Fruit fly (Drosophila melanogaster) whole organism, embryonic: ENCODE results near the gene Fie.

Experiments used
- ATbp ChIP-seq: fragments of 200-800 bp; sonication (Bioruptor generic); optimal IDR thresholded peaks from 2 replicates; lab custom pipeline; 2017; ENCODE audit warnings: missing biosample characterization, mild to moderate bottlenecking, missing genetic modification characterization, missing genetic modification reagents
- Atf3 ChIP-seq: fragments of 200-800 bp; sonication (Bioruptor generic); optimal IDR thresholded peaks from 3 replicates; lab custom pipeline; 2016; ENCODE audit warnings: missing biosample characterization, missing genetic modification characterization
- Awh ChIP-seq: fragments of 200-800 bp; sonication (Bioruptor generic); IDR thresholded peaks from 2 replicates; pipeline ENCODE4, ENCODE4 v1.3.6; 2022; ENCODE audit warnings: missing biosample characterization, missing genetic modification characterization
- Bgb ChIP-seq: fragments of 200-800 bp; sonication (Bioruptor generic); IDR thresholded peaks from 2 replicates; pipeline ENCODE4 v1.3.6; 2022; ENCODE audit warnings: missing biosample characterization, missing genetic modification characterization; ENCODE audit not compliant: partially characterized antibody
- CG10147 ChIP-seq: fragments of 200-800 bp; sonication (Bioruptor generic); optimal IDR thresholded peaks from 2 replicates; lab custom pipeline; 2019; ENCODE audit warnings: missing biosample characterization, mild to moderate bottlenecking, missing genetic modification characterization, moderate library complexity
- CG10209 ChIP-seq: fragments of 200-800 bp; sonication (Bioruptor generic); optimal IDR thresholded peaks from 3 replicates; lab custom pipeline; 2017; ENCODE audit warnings: missing biosample characterization, mild to moderate bottlenecking, missing genetic modification characterization, missing genetic modification reagents
- CG10462 ChIP-seq: fragments of 200-800 bp; sonication (Bioruptor generic); optimal IDR thresholded peaks from 2 replicates; lab custom pipeline; 2016; ENCODE audit warnings: missing biosample characterization, missing genetic modification characterization
- CG10543 ChIP-seq: fragments of 200-800 bp; sonication (Bioruptor generic); optimal IDR thresholded peaks from 3 replicates; lab custom pipeline; 2017; ENCODE audit warnings: missing biosample characterization, mild to moderate bottlenecking, missing genetic modification characterization, moderate library complexity
- CG11085 ChIP-seq: fragments of 200-800 bp; sonication (Bioruptor generic); IDR thresholded peaks from 2 replicates; pipeline ENCODE4 v1.3.6; 2022; ENCODE audit warnings: missing biosample characterization, missing genetic modification characterization
- CG12219 ChIP-seq: fragments of 200-800 bp; sonication (Bioruptor generic); optimal IDR thresholded peaks from 3 replicates; lab custom pipeline; 2018; ENCODE audit warnings: missing biosample characterization, mild to moderate bottlenecking, missing genetic modification characterization
- CG13624 ChIP-seq: fragments of 200-800 bp; sonication (Bioruptor generic); optimal IDR thresholded peaks from 2 replicates; lab custom pipeline; 2016; ENCODE audit warnings: missing biosample characterization, missing genetic modification characterization
- CG1529 ChIP-seq: fragments of 200-800 bp; sonication (Bioruptor generic); optimal IDR thresholded peaks from 3 replicates; lab custom pipeline; 2018; ENCODE audit warnings: missing biosample characterization, missing genetic modification characterization
- CG15514 ChIP-seq: fragments of 200-800 bp; sonication (Bioruptor generic); optimal IDR thresholded peaks from 3 replicates; lab custom pipeline; 2017; ENCODE audit warnings: missing biosample characterization, missing genetic modification characterization, mild to moderate bottlenecking, moderate library complexity, missing genetic modification reagents
- CG1647 ChIP-seq: fragments of 200-800 bp; sonication (Bioruptor generic); optimal IDR thresholded peaks from 3 replicates; lab custom pipeline; 2016; ENCODE audit warnings: missing biosample characterization, missing genetic modification characterization
- CG17612 ChIP-seq: fragments of 200-800 bp; sonication (Bioruptor generic); IDR thresholded peaks from 2 replicates; pipeline ENCODE4 v1.3.6; 2022; ENCODE audit warnings: missing biosample characterization, missing genetic modification characterization
- CG18476 ChIP-seq: fragments of 200-800 bp; sonication (Bioruptor generic); optimal IDR thresholded peaks from 2 replicates; lab custom pipeline; 2016; ENCODE audit warnings: missing biosample characterization, mild to moderate bottlenecking, missing genetic modification characterization
- CG18619 ChIP-seq: fragments of 200-800 bp; sonication (Bioruptor generic); optimal IDR thresholded peaks from 3 replicates; lab custom pipeline; 2017; ENCODE audit warnings: missing biosample characterization, mild to moderate bottlenecking, missing genetic modification characterization
- CG2875 ChIP-seq: fragments of 200-800 bp; sonication (Bioruptor generic); optimal IDR thresholded peaks from 2 replicates; lab custom pipeline; 2017; ENCODE audit warnings: missing biosample characterization, mild to moderate bottlenecking, missing genetic modification characterization, missing genetic modification reagents
- CG3065 ChIP-seq: fragments of 200-800 bp; sonication (Bioruptor generic); optimal IDR thresholded peaks from 2 replicates; lab custom pipeline; 2016; ENCODE audit warnings: missing biosample characterization, missing genetic modification characterization
- CG4404 ChIP-seq: fragments of 200-800 bp; sonication (Bioruptor generic); IDR thresholded peaks from 2 replicates; pipeline ENCODE4 v1.3.6; 2022; ENCODE audit warnings: missing biosample characterization, missing genetic modification characterization
- CG6175 ChIP-seq: fragments of 200-800 bp; sonication (Bioruptor generic); IDR thresholded peaks from 3 replicates; pipeline ENCODE4 v1.3.6; 2022; ENCODE audit warnings: missing biosample characterization, missing genetic modification characterization
- CG6765 ChIP-seq: fragments of 200-800 bp; sonication (Bioruptor generic); optimal IDR thresholded peaks from 3 replicates; lab custom pipeline; 2017; ENCODE audit warnings: missing biosample characterization, mild to moderate bottlenecking, missing genetic modification characterization
- CG6791 ChIP-seq: fragments of 200-800 bp; sonication (Bioruptor generic); IDR thresholded peaks from 3 replicates; pipeline ENCODE4 v1.3.6; 2022; ENCODE audit warnings: missing biosample characterization, missing genetic modification characterization; ENCODE audit not compliant: partially characterized antibody
- CG6813 ChIP-seq: fragments of 200-800 bp; sonication (Bioruptor generic); optimal IDR thresholded peaks from 2 replicates; lab custom pipeline; 2017; ENCODE audit warnings: missing biosample characterization, missing genetic modification characterization, mild to moderate bottlenecking, moderate library complexity, missing genetic modification reagents
- CG9437 ChIP-seq: fragments of 200-800 bp; sonication (Bioruptor generic); optimal IDR thresholded peaks from 2 replicates; lab custom pipeline; 2018; ENCODE audit warnings: missing biosample characterization, mild to moderate bottlenecking, missing genetic modification characterization
- Dfd ChIP-seq, 2 experiments: fragments of >200 bp; optimal IDR thresholded peaks; 2 replicates each; lab custom pipeline; 2017; ENCODE audit warnings: missing biosample characterization in 2 of 2, missing genetic modification characterization in 2 of 2
- Dip3 ChIP-seq: fragments of 200-800 bp; sonication (Bioruptor generic); optimal IDR thresholded peaks from 3 replicates; lab custom pipeline; 2016; ENCODE audit warnings: missing biosample characterization, missing genetic modification characterization
- Jarid2 ChIP-seq: fragments of 200-800 bp; sonication (Bioruptor generic); optimal IDR thresholded peaks from 3 replicates; lab custom pipeline; 2017; ENCODE audit warnings: mild to moderate bottlenecking, missing biosample characterization, missing genetic modification reagents, missing genetic modification characterization
- Med ChIP-seq: fragments of 200-800 bp; sonication (Bioruptor generic); peaks from one replicate; lab custom pipeline; 2016; ENCODE audit warnings: missing biosample characterization, missing genetic modification characterization, mild to moderate bottlenecking, inconsistent platforms, moderate library complexity
- Pdp1 ChIP-seq, 2 experiments: fragments of 200-800 bp; sonication (Bioruptor generic); optimal IDR thresholded peaks; 3 replicates each; lab custom pipeline; 2016; ENCODE audit warnings: missing biosample characterization in 2 of 2, missing genetic modification characterization in 2 of 2, mild to moderate bottlenecking in 1 of 2, moderate library complexity in 1 of 2
- Ssrp ChIP-seq: fragments of 200-800 bp; sonication (Bioruptor generic); optimal IDR thresholded peaks from 2 replicates; lab custom pipeline; 2018; ENCODE audit warnings: missing biosample characterization, mild to moderate bottlenecking, missing genetic modification characterization, moderate library complexity
- bab2 ChIP-seq: fragments of 200-800 bp; sonication (Bioruptor generic); optimal IDR thresholded peaks from 2 replicates; lab custom pipeline; 2016; ENCODE audit warnings: missing biosample characterization, missing genetic modification characterization
- bigmax ChIP-seq: fragments of 200-800 bp; sonication (Bioruptor generic); optimal IDR thresholded peaks from 2 replicates; lab custom pipeline; 2018; ENCODE audit warnings: missing biosample characterization, mild to moderate bottlenecking, missing genetic modification characterization
- dan ChIP-seq: fragments of 200-800 bp; sonication (Bioruptor generic); IDR thresholded peaks from 2 replicates; pipeline ENCODE4 v1.3.6; 2022; ENCODE audit warnings: missing biosample characterization, missing genetic modification characterization
- disco-r ChIP-seq: fragments of 200-800 bp; sonication (Bioruptor generic); optimal IDR thresholded peaks from 2 replicates; lab custom pipeline; 2016; ENCODE audit warnings: missing biosample characterization, missing genetic modification characterization
- dpn ChIP-seq, 2 experiments: fragments of 200-800 bp; sonication (Bioruptor generic); optimal IDR thresholded peaks; 3 replicates each; lab custom pipeline; 2016; ENCODE audit warnings: missing biosample characterization in 2 of 2, missing genetic modification characterization in 2 of 2
- gcm ChIP-seq: fragments of 200-800 bp; sonication (Bioruptor generic); optimal IDR thresholded peaks from 2 replicates; lab custom pipeline; 2019; ENCODE audit warnings: missing biosample characterization, mild to moderate bottlenecking, missing genetic modification characterization, moderate library complexity
- grau ChIP-seq: fragments of 200-800 bp; optimal IDR thresholded peaks from 3 replicates; lab custom pipeline; 2019; ENCODE audit warnings: missing biosample characterization, mild to moderate bottlenecking, missing genetic modification characterization, moderate library complexity
- hbn ChIP-seq: fragments of 200-800 bp; sonication (Bioruptor generic); IDR thresholded peaks from 2 replicates; pipeline ENCODE4 v1.3.6; 2022; ENCODE audit warnings: missing biosample characterization, missing genetic modification characterization; ENCODE audit not compliant: partially characterized antibody
- lola ChIP-seq, 3 experiments: fragments of >200 bp in 2 of 3; fragments of 200-800 bp in 1 of 3; sonication (Bioruptor generic) in 1 of 3; optimal IDR thresholded peaks; 2 replicates each; lab custom pipeline; 2017 to 2019; ENCODE audit warnings: missing biosample characterization in 3 of 3, missing genetic modification characterization in 3 of 3, mild to moderate bottlenecking in 1 of 3, moderate library complexity in 1 of 3
- row ChIP-seq: fragments of 200-800 bp; sonication (Bioruptor generic); IDR thresholded peaks from 3 replicates; pipeline ENCODE4 v1.3.6; 2022; ENCODE audit warnings: missing biosample characterization, missing genetic modification characterization
- sc ChIP-seq, 3 experiments: fragments of >200 bp in 2 of 3; fragments of 200-800 bp in 1 of 3; sonication (Bioruptor generic) in 1 of 3; optimal IDR thresholded peaks; 2 replicates in 2 of 3; 3 replicates in 1 of 3; lab custom pipeline; 2017; ENCODE audit warnings: mild to moderate bottlenecking in 1 of 3, missing biosample characterization in 1 of 3, missing genetic modification characterization in 1 of 3, missing genetic modification reagents in 1 of 3
- sima ChIP-seq: fragments of 200-800 bp; sonication (Bioruptor generic); optimal IDR thresholded peaks from 2 replicates; lab custom pipeline; 2016; ENCODE audit warnings: missing biosample characterization, missing genetic modification characterization
- so ChIP-seq: fragments of 200-800 bp; sonication (Bioruptor generic); IDR thresholded peaks from 3 replicates; pipeline ENCODE4 v1.3.6; 2022; ENCODE audit warnings: missing biosample characterization, missing genetic modification characterization
- sr ChIP-seq: fragments of 200-800 bp; sonication (Bioruptor generic); IDR thresholded peaks from 3 replicates; pipeline ENCODE4 v1.3.6; 2022; ENCODE audit warnings: missing biosample characterization, missing genetic modification characterization
- tin ChIP-seq: fragments of 200-800 bp; sonication (Bioruptor generic); optimal IDR thresholded peaks from 3 replicates; lab custom pipeline; 2016; ENCODE audit warnings: missing biosample characterization, missing genetic modification characterization
- trem ChIP-seq: fragments of 200-800 bp; optimal IDR thresholded peaks from 3 replicates; lab custom pipeline; 2019; ENCODE audit warnings: missing biosample characterization, mild to moderate bottlenecking, missing genetic modification characterization, moderate library complexity
- vvl ChIP-seq: fragments of 200-800 bp; sonication (Bioruptor generic); IDR thresholded peaks from 2 replicates; pipeline ENCODE4 v1.3.6; 2022; ENCODE audit warnings: missing biosample characterization, missing genetic modification characterization
- zen ChIP-seq: fragments of 200-800 bp; sonication (Bioruptor generic); optimal IDR thresholded peaks from 3 replicates; lab custom pipeline; 2018; ENCODE audit warnings: missing biosample characterization, mild to moderate bottlenecking, missing genetic modification characterization, moderate library complexity

The Fie gene

DNA sequence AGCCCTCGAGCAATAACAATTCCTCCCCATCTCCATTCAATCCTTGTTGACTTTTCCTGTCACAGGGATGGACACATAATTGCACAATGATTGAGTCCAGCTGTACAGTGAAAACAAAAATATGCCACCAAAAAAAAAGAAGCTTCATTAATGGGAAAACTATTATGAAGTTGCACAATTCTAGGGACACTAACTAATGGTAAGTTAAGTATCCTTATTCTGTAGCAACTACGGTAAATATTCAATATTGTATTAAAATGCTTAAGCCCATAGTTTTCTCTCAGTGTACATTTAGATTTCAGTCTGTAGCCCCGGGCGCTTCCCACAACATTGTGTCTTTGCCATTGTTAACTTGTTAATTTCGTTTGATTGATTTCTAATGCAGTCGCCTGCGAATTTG is 17.4 kb upstream of the Fie start (continued):
- peak; percentile 27 for TF ChIP-seq bab2 (GFP tag; lab: Kevin White, UChicago)
- no peak for TF ChIP-seq CG6791 (GFP tag; lab: Robert Waterston, UW)
- no peak for TF ChIP-seq CG6175
- no peak for TF ChIP-seq CG13624 (GFP tag; lab: Kevin White, UChicago)
- TF ChIP-seq grau (tag; lab: Kevin White, UChicago): peak; percentile 53
- TF ChIP-seq CG18619 (GFP tag; lab: Kevin White, UChicago): no peak
- peak; percentile 56 for TF ChIP-seq CG4404 (GFP tag; lab: Robert Waterston, UW)
- peak; percentile 6 for TF ChIP-seq Atf3
- TF ChIP-seq Bgb (GFP tag; lab: Robert Waterston, UW): no peak
- TF ChIP-seq so (GFP tag; lab: Robert Waterston, UW): 0 out of 3 replicates have a peak, but pooled peaks have one; percentile 25
- no peak for TF ChIP-seq CG2875 (GFP tag; lab: Kevin White, UChicago)
- TF ChIP-seq disco-r (GFP tag; lab: Kevin White, UChicago): no peak
- peak; percentile 43 for TF ChIP-seq CG10462
- no peak for TF ChIP-seq CG9437 (GFP tag; lab: Kevin White, UChicago)
- peak; percentile 27 for TF ChIP-seq tin
- TF ChIP-seq CG10147 (GFP tag; lab: Kevin White, UChicago): no peak
- TF ChIP-seq Jarid2 (GFP tag; lab: Kevin White, UChicago): no peak
- TF ChIP-seq sr (GFP tag; lab: Robert Waterston, UW): no peak
- peak; percentile 19 for TF ChIP-seq CG1529 (GFP tag; lab: Kevin White, UChicago)
- no peak for TF ChIP-seq CG11085 (GFP tag; lab: Robert Waterston, UW)
- peak in 1 of 2 experiments; percentile 22 for TF ChIP-seq dpn (GFP tag; optimal IDR thresholded peaks at IDR 0.05; lab: Kevin White, UChicago)
- no peak for TF ChIP-seq CG6765 (GFP tag; lab: Kevin White, UChicago)
- TF ChIP-seq zen (tag; lab: Kevin White, UChicago): peak; percentile 41
- no peak for TF ChIP-seq Dfd (GFP tag; optimal IDR thresholded peaks at IDR 0.05; lab: Kevin White, UChicago)
- TF ChIP-seq hbn (GFP tag; lab: Robert Waterston, UW): no peak
- TF ChIP-seq CG18476 (GFP tag; lab: Kevin White, UChicago): peak; percentile 21
- TF ChIP-seq Dip3: no peak
- no peak for TF ChIP-seq CG17612 (GFP tag; lab: Robert Waterston, UW)
- TF ChIP-seq sc (optimal IDR thresholded peaks at IDR 0.05; lab: Kevin White, UChicago): no peak
- peak; percentile 8 for TF ChIP-seq sc (GFP tag; optimal IDR thresholded peaks at IDR 0.05; lab: Kevin White, UChicago)
- TF ChIP-seq trem (tag; lab: Kevin White, UChicago): peak; percentile 28
- no peak for TF ChIP-seq CG15514 (GFP tag; lab: Kevin White, UChicago)
- no peak for TF ChIP-seq dan (GFP tag; lab: Robert Waterston, UW)
- TF ChIP-seq lola (GFP tag; optimal IDR thresholded peaks at IDR 0.05; lab: Kevin White, UChicago): peak in 1 of 3 experiments; percentile 80
- TF ChIP-seq Med (GFP tag; lab: Kevin White, UChicago): peak; percentile 64
- TF ChIP-seq CG12219 (GFP tag; lab: Kevin White, UChicago): peak; percentile 26
- TF ChIP-seq sima (GFP tag; lab: Kevin White, UChicago): peak; percentile 32
- peak; percentile 30; the same call in 1 of the 2 replicates for TF ChIP-seq vvl (GFP tag; lab: Robert Waterston, UW)
- peak; percentile 51; the same call in 1 of the 2 replicates for TF ChIP-seq Awh (GFP tag; lab: Robert Waterston, UW)
- peak; percentile 60 for TF ChIP-seq Ssrp (tag; lab: Kevin White, UChicago)
- peak; percentile 15 to 40 for TF ChIP-seq Pdp1 (GFP tag; optimal IDR thresholded peaks at IDR 0.05; lab: Kevin White, UChicago)
- peak; percentile 22 for TF ChIP-seq gcm
- peak; percentile 54; the same call in 2 of the 3 replicates for TF ChIP-seq row
- no peak for TF ChIP-seq CG6813 (GFP tag; lab: Kevin White, UChicago)
- TF ChIP-seq CG10209: peak; percentile 25
- peak; percentile 14 for TF ChIP-seq CG1647
- TF ChIP-seq CG10543 (GFP tag; lab: Kevin White, UChicago): no peak
- TF ChIP-seq ATbp (GFP tag; lab: Kevin White, UChicago): peak; percentile 17
- no peak for TF ChIP-seq CG3065 (GFP tag; lab: Kevin White, UChicago)
- TF ChIP-seq bigmax (GFP tag; lab: Kevin White, UChicago): no peak
